Worm (Caenorhabditis elegans) whole organism, early embryonic: Measurements from ENCODE around the gene ZK1058.9.

Source experiments
- F13C5.2 ChIP-seq: sonication (generic microtip); optimal IDR thresholded peaks from 2 replicates; lab custom pipeline; 2017; ENCODE audit warnings: mild to moderate bottlenecking, missing genetic modification characterization, inconsistent platforms, missing compliant biosample characterization
- ama-1 ChIP-seq: fragments of 150-350 bp; optimal IDR thresholded peaks from 2 replicates; lab custom pipeline; 2014
- ceh-36 ChIP-seq: sonication (generic microtip); optimal IDR thresholded peaks from 2 replicates; lab custom pipeline; 2016; ENCODE audit warnings: missing genetic modification characterization, inconsistent platforms, missing compliant biosample characterization
- hmbx-1 ChIP-seq: sonication (generic microtip); optimal IDR thresholded peaks from 2 replicates; lab custom pipeline; 2016; ENCODE audit warnings: mild to moderate bottlenecking, missing genetic modification characterization, missing compliant biosample characterization
- hnd-1 ChIP-seq: sonication (generic microtip); optimal IDR thresholded peaks from 2 replicates; lab custom pipeline; 2016; ENCODE audit warnings: missing genetic modification characterization, missing compliant biosample characterization
- scrt-1 ChIP-seq: fragments of 200-800 bp; sonication (Bioruptor generic); IDR thresholded peaks from 2 replicates; pipeline ENCODE4 v1.3.6; 2022; ENCODE audit warnings: missing genetic modification characterization, missing compliant biosample characterization
- sea-1 ChIP-seq: fragments of 200-800 bp; sonication (Bioruptor generic); conservative IDR thresholded peaks from 2 replicates; pipeline ENCODE4 v1.3.6; 2022; ENCODE audit warnings: missing genetic modification characterization, missing compliant biosample characterization
- tbx-11 ChIP-seq: fragments of 200-800 bp; sonication (Bioruptor generic); IDR thresholded peaks from 2 replicates; pipeline ENCODE4 v1.3.6; 2022; ENCODE audit warnings: missing genetic modification characterization, missing compliant biosample characterization
- tbx-37 ChIP-seq: fragments of 200-800 bp; sonication (Bioruptor generic); conservative IDR thresholded peaks from 2 replicates; pipeline ENCODE4 v1.3.6; 2022; ENCODE audit warnings: missing genetic modification reagents, missing genetic modification characterization, missing compliant biosample characterization
- tra-4 ChIP-seq: sonication (generic microtip); optimal IDR thresholded peaks from 2 replicates; lab custom pipeline; 2017; ENCODE audit warnings: missing genetic modification characterization, missing compliant biosample characterization

DNA sequence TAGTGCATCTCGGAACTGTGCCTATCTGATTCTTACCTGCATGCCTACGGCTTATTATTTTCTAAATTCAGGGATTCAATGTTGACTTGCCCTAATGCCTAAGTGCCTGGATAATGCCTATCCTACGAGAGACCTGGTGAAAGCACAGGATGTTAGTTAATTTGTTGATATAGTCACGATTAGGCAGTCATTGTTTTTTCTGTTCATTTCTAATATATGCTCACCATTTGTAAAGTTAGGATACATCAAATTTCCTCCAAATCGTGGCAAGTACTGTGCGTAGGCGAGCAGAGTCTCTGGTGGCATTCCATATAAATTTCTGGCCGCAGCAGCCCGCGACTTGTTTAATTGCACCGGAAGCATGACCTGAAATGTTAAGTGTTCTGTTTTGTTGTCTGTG lies 40.1 kb upstream of the ZK1058.9 start:
- TF ChIP-seq scrt-1 (GFP tag; lab: Robert Waterston, UW), result no peak
- no peak for TF ChIP-seq tbx-37
- TF ChIP-seq tra-4, result no peak
- no peak for TF ChIP-seq sea-1 (GFP tag; lab: Robert Waterston, UW)
- TF ChIP-seq hnd-1 (tag; lab: Kevin White, UChicago), result no peak
- no peak for TF ChIP-seq ama-1 (lab: Kevin White, UChicago)
- no peak for TF ChIP-seq hmbx-1 (tag; lab: Kevin White, UChicago)
- no peak for TF ChIP-seq tbx-11 (GFP tag; lab: Robert Waterston, UW)
- no peak for TF ChIP-seq ceh-36 (tag; lab: Kevin White, UChicago)
- no peak for TF ChIP-seq F13C5.2 (tag; lab: Kevin White, UChicago)
